Worm (Caenorhabditis elegans) whole organism, L4/young adult: ENCODE results near the gene Y38E10A.9.

Source experiments
- dao-5 ChIP-seq: sonication (generic microtip); optimal IDR thresholded peaks from 2 replicates; lab custom pipeline; 2016; ENCODE audit warnings: missing genotype, missing genetic modification characterization, moderate library complexity, missing compliant biosample characterization
- him-1 ChIP-seq: sonication (generic microtip); optimal IDR thresholded peaks from 2 replicates; lab custom pipeline; 2016; ENCODE audit warnings: missing genotype, missing genetic modification reagents, missing genetic modification characterization, missing compliant biosample characterization

DNA sequence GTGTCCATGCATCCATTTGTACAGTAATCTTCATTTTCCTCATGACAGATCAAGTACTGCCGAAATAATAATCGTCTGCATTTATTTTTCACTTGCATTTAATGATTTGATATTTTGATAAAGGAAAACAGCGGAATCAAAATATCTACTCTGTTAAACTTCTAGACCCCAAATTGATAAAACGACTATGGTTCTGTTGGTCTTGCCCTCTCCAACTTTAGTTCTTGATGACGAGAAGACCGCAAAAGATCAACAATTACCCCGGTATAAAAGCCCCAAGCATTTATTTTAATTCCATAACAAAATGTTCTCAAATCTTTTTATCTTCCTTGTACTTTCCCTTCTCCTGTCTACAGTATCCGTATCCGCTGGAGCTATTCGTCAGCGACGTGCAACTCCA is at the start of gene Y38E10A.9:
- TF ChIP-seq dao-5 (no peak), him-1 (no peak)
